Worm (Caenorhabditis elegans) whole organism, early embryonic: ENCODE measurements around the gene ZC190.8.

Source experiments
- B0310.2 ChIP-seq: sonication (generic microtip); optimal IDR thresholded peaks from 2 replicates; lab custom pipeline; 2016; ENCODE audit warnings: mild to moderate bottlenecking, missing genetic modification characterization, missing compliant biosample characterization
- F13C5.2 ChIP-seq: sonication (generic microtip); optimal IDR thresholded peaks from 2 replicates; lab custom pipeline; 2017; ENCODE audit warnings: mild to moderate bottlenecking, missing genetic modification characterization, inconsistent platforms, missing compliant biosample characterization
- aly-1 ChIP-seq: sonication (generic microtip); optimal IDR thresholded peaks from 2 replicates; lab custom pipeline; 2016; ENCODE audit warnings: missing genetic modification characterization, missing compliant biosample characterization
- ama-1 ChIP-seq: fragments of 150-350 bp; optimal IDR thresholded peaks from 2 replicates; lab custom pipeline; 2014
- ceh-13 ChIP-seq: fragments of 200-800 bp; sonication (Bioruptor generic); optimal IDR thresholded peaks from 2 replicates; lab custom pipeline; 2018; ENCODE audit warnings: mild to moderate bottlenecking, missing genetic modification characterization, missing compliant biosample characterization
- ceh-36 ChIP-seq: sonication (generic microtip); optimal IDR thresholded peaks from 2 replicates; lab custom pipeline; 2016; ENCODE audit warnings: missing genetic modification characterization, inconsistent platforms, missing compliant biosample characterization
- flt-1 ChIP-seq: fragments of 200-800 bp; sonication (Bioruptor generic); IDR thresholded peaks from 2 replicates; pipeline ENCODE4 v1.3.6; 2022; ENCODE audit warnings: missing genetic modification characterization, missing compliant biosample characterization
- sea-1 ChIP-seq: fragments of 200-800 bp; sonication (Bioruptor generic); conservative IDR thresholded peaks from 2 replicates; pipeline ENCODE4 v1.3.6; 2022; ENCODE audit warnings: missing genetic modification characterization, missing compliant biosample characterization
- tbx-11 ChIP-seq: fragments of 200-800 bp; sonication (Bioruptor generic); IDR thresholded peaks from 2 replicates; pipeline ENCODE4 v1.3.6; 2022; ENCODE audit warnings: missing genetic modification characterization, missing compliant biosample characterization
- tra-4 ChIP-seq: sonication (generic microtip); optimal IDR thresholded peaks from 2 replicates; lab custom pipeline; 2017; ENCODE audit warnings: missing genetic modification characterization, missing compliant biosample characterization

- TF ChIP-seq flt-1 (no peak), B0310.2 (tag; lab: Kevin White, UChicago) (no peak), ama-1 (lab: Kevin White, UChicago) (no peak), sea-1 (GFP tag; lab: Robert Waterston, UW) (no peak), tbx-11 (GFP tag; lab: Robert Waterston, UW) (no peak), tra-4 (tag; lab: Kevin White, UChicago) (no peak), ceh-13 (GFP tag; lab: Kevin White, UChicago) (no peak), F13C5.2 (tag; lab: Kevin White, UChicago) (no peak), ceh-36 (tag; lab: Kevin White, UChicago) (no peak), aly-1 (tag; lab: Kevin White, UChicago) (no peak)
Measured at ce11 chrV:8654460-8655419, 32.9 kb downstream of the ZC190.8 start.
